Fruit fly (Drosophila melanogaster) whole organism, embryonic: ENCODE measurements around the gene CG5973.

ENCODE experiments used
- Aef1 ChIP-seq: fragments of 200-800 bp; sonication (Bioruptor generic); IDR thresholded peaks from 3 replicates; pipeline ENCODE4 v1.3.6; 2022; ENCODE audit warnings: missing biosample characterization, missing genetic modification characterization
- BEAF-32 ChIP-seq: fragments of 200-800 bp; sonication (Bioruptor generic); optimal IDR thresholded peaks from 3 replicates; lab custom pipeline; 2017; ENCODE audit warnings: missing biosample characterization, missing genetic modification characterization, mild to moderate bottlenecking, moderate library complexity, missing genetic modification reagents
- CG10431 ChIP-seq: fragments of 200-800 bp; sonication (Bioruptor generic); optimal IDR thresholded peaks from 3 replicates; lab custom pipeline; 2018; ENCODE audit warnings: missing biosample characterization, mild to moderate bottlenecking, missing genetic modification characterization
- CG10654 ChIP-seq: fragments of 200-800 bp; sonication (Bioruptor generic); optimal IDR thresholded peaks from 2 replicates; lab custom pipeline; 2016; ENCODE audit warnings: missing biosample characterization, missing genetic modification characterization
- CG12219 ChIP-seq: fragments of 200-800 bp; sonication (Bioruptor generic); optimal IDR thresholded peaks from 3 replicates; lab custom pipeline; 2018; ENCODE audit warnings: missing biosample characterization, mild to moderate bottlenecking, missing genetic modification characterization
- CG13296 ChIP-seq: fragments of 200-800 bp; sonication (Bioruptor generic); optimal IDR thresholded peaks from 3 replicates; lab custom pipeline; 2018; ENCODE audit warnings: missing biosample characterization, mild to moderate bottlenecking, missing genetic modification characterization
- CG15479 ChIP-seq: fragments of 200-800 bp; sonication (Bioruptor generic); optimal IDR thresholded peaks from 3 replicates; lab custom pipeline; 2019; ENCODE audit warnings: missing biosample characterization, mild to moderate bottlenecking, missing genetic modification characterization, moderate library complexity
- CG1647 ChIP-seq: fragments of 200-800 bp; sonication (Bioruptor generic); optimal IDR thresholded peaks from 3 replicates; lab custom pipeline; 2016; ENCODE audit warnings: missing biosample characterization, missing genetic modification characterization
- CG16779 ChIP-seq: fragments of 200-800 bp; sonication (Bioruptor generic); IDR thresholded peaks from 2 replicates; pipeline ENCODE4 v1.3.6; 2022; ENCODE audit warnings: missing biosample characterization, missing genetic modification characterization
- CG18011 ChIP-seq: fragments of 200-800 bp; sonication (Bioruptor generic); optimal IDR thresholded peaks from 2 replicates; lab custom pipeline; 2017; ENCODE audit warnings: missing biosample characterization, missing genetic modification characterization, mild to moderate bottlenecking, moderate library complexity, missing genotype
- CG18476 ChIP-seq: fragments of 200-800 bp; sonication (Bioruptor generic); optimal IDR thresholded peaks from 2 replicates; lab custom pipeline; 2016; ENCODE audit warnings: missing biosample characterization, mild to moderate bottlenecking, missing genetic modification characterization
- CG2712 ChIP-seq: fragments of 200-800 bp; optimal IDR thresholded peaks from 3 replicates; lab custom pipeline; 2019; ENCODE audit warnings: missing biosample characterization, mild to moderate bottlenecking, missing genetic modification characterization, moderate library complexity
- CG4360 ChIP-seq: fragments of 200-800 bp; sonication (Bioruptor generic); IDR thresholded peaks from 2 replicates; pipeline ENCODE4 v1.3.6; 2022; ENCODE audit warnings: missing biosample characterization, missing genetic modification characterization
- CG4854 ChIP-seq: fragments of 200-800 bp; sonication (Bioruptor generic); optimal IDR thresholded peaks from 2 replicates; lab custom pipeline; 2016; ENCODE audit warnings: missing biosample characterization, missing genetic modification characterization, inconsistent platforms
- CG6272 ChIP-seq: fragments of 200-800 bp; sonication (Bioruptor generic); IDR thresholded peaks from 2 replicates; pipeline ENCODE4 v1.3.6; 2022; ENCODE audit warnings: missing biosample characterization, missing genetic modification characterization
- CG7372 ChIP-seq: fragments of 200-800 bp; sonication (Bioruptor generic); IDR thresholded peaks from 2 replicates; pipeline ENCODE4 v1.3.6; 2022; ENCODE audit warnings: missing biosample characterization, missing genetic modification characterization
- CG9727 ChIP-seq: fragments of 200-800 bp; sonication (Bioruptor generic); optimal IDR thresholded peaks from 3 replicates; lab custom pipeline; 2017; ENCODE audit warnings: missing biosample characterization, mild to moderate bottlenecking, missing genetic modification characterization
- Dip3 ChIP-seq: fragments of 200-800 bp; sonication (Bioruptor generic); optimal IDR thresholded peaks from 3 replicates; lab custom pipeline; 2016; ENCODE audit warnings: missing biosample characterization, missing genetic modification characterization
- Drgx ChIP-seq: fragments of 200-800 bp; sonication (Bioruptor generic); IDR thresholded peaks from 2 replicates; pipeline ENCODE4 v1.3.6; 2022; ENCODE audit warnings: missing biosample characterization, missing genetic modification characterization
- Ets65A ChIP-seq: fragments of 200-800 bp; sonication (Bioruptor generic); peaks from one replicate; lab custom pipeline; 2016; ENCODE audit warnings: missing biosample characterization, missing genetic modification characterization
- Hr78 ChIP-seq, 2 experiments: fragments of 200-800 bp in 1 of 2; fragments of >200 bp in 1 of 2; sonication (Bioruptor generic) in 1 of 2; optimal IDR thresholded peaks; 2 replicates each; lab custom pipeline; 2017 to 2019; ENCODE audit warnings: missing biosample characterization in 2 of 2, missing genetic modification characterization in 2 of 2, mild to moderate bottlenecking in 1 of 2, moderate library complexity in 1 of 2
- MBD-R2 ChIP-seq: fragments of 200-800 bp; sonication (Bioruptor generic); IDR thresholded peaks from 2 replicates; pipeline ENCODE4 v1.3.6; 2022; ENCODE audit warnings: missing biosample characterization, missing genetic modification characterization
- Mad ChIP-seq: fragments of 200-800 bp; sonication (Bioruptor generic); optimal IDR thresholded peaks from 2 replicates; lab custom pipeline; 2016; ENCODE audit warnings: missing biosample characterization, missing genetic modification characterization
- Med ChIP-seq: fragments of 200-800 bp; sonication (Bioruptor generic); peaks from one replicate; lab custom pipeline; 2016; ENCODE audit warnings: missing biosample characterization, missing genetic modification characterization, mild to moderate bottlenecking, inconsistent platforms, moderate library complexity
- Mrtf ChIP-seq: fragments of 200-800 bp; sonication (Bioruptor generic); IDR thresholded peaks from 3 replicates; pipeline ENCODE4 v1.3.6; 2022; ENCODE audit warnings: missing biosample characterization, missing genetic modification characterization
- Nf-YB ChIP-seq: fragments of 200-800 bp; sonication (Bioruptor generic); optimal IDR thresholded peaks from 3 replicates; lab custom pipeline; 2019; ENCODE audit warnings: missing biosample characterization, mild to moderate bottlenecking, missing genetic modification characterization, moderate library complexity
- Sox102F ChIP-seq: fragments of 200-800 bp; sonication (Bioruptor generic); optimal IDR thresholded peaks from 2 replicates; lab custom pipeline; 2018; ENCODE audit warnings: missing biosample characterization, mild to moderate bottlenecking, missing genetic modification characterization, moderate library complexity
- Trl ChIP-seq, 3 experiments: fragments of >200 bp in 2 of 3; fragments of 200-800 bp in 1 of 3; sonication (Bioruptor generic) in 1 of 3; optimal IDR thresholded peaks; 2 replicates in 1 of 3; 3 replicates in 2 of 3; lab custom pipeline; 2016 to 2017; ENCODE audit warnings: missing biosample characterization in 1 of 3, missing genetic modification characterization in 1 of 3
- Xrp1 ChIP-seq: fragments of 200-800 bp; sonication (Bioruptor generic); IDR thresholded peaks from 2 replicates; pipeline ENCODE4 v1.3.6; 2022; ENCODE audit warnings: missing biosample characterization, missing genetic modification characterization
- amos ChIP-seq: fragments of 200-800 bp; sonication (Bioruptor generic); IDR thresholded peaks from 2 replicates; pipeline ENCODE4 v1.3.6; 2022; ENCODE audit warnings: missing biosample characterization, missing genetic modification characterization; ENCODE audit not compliant: partially characterized antibody
- aop ChIP-seq: fragments of 200-800 bp; sonication (Bioruptor generic); IDR thresholded peaks from 2 replicates; pipeline ENCODE4 v1.3.6; 2022; ENCODE audit warnings: missing biosample characterization, missing genetic modification characterization
- bigmax ChIP-seq: fragments of 200-800 bp; sonication (Bioruptor generic); optimal IDR thresholded peaks from 2 replicates; lab custom pipeline; 2018; ENCODE audit warnings: missing biosample characterization, mild to moderate bottlenecking, missing genetic modification characterization
- chinmo ChIP-seq: fragments of 200-800 bp; sonication (Bioruptor generic); IDR thresholded peaks from 4 replicates; pipeline ENCODE4 v1.3.6; 2022; ENCODE audit warnings: missing biosample characterization, missing genetic modification characterization; ENCODE audit not compliant: partially characterized antibody
- croc ChIP-seq: fragments of 200-800 bp; sonication (Bioruptor generic); conservative IDR thresholded peaks from 3 replicates; pipeline ENCODE4 v1.3.6; 2022; ENCODE audit warnings: missing biosample characterization, missing genetic modification characterization
- dmrt99B ChIP-seq: fragments of 200-800 bp; sonication (Bioruptor generic); optimal IDR thresholded peaks from 2 replicates; lab custom pipeline; 2018; ENCODE audit warnings: missing biosample characterization, mild to moderate bottlenecking, missing genetic modification characterization, moderate library complexity
- emc ChIP-seq: fragments of 200-800 bp; sonication (Bioruptor generic); optimal IDR thresholded peaks from 2 replicates; lab custom pipeline; 2016; ENCODE audit warnings: missing biosample characterization, missing genetic modification characterization
- eve ChIP-seq, 2 experiments: fragments of >200 bp; optimal IDR thresholded peaks; 2 replicates each; lab custom pipeline; 2017; ENCODE audit warnings: missing biosample characterization in 2 of 2, missing genetic modification characterization in 2 of 2
- grau ChIP-seq: fragments of 200-800 bp; optimal IDR thresholded peaks from 3 replicates; lab custom pipeline; 2019; ENCODE audit warnings: missing biosample characterization, mild to moderate bottlenecking, missing genetic modification characterization, moderate library complexity
- gro ChIP-seq: fragments of 200-800 bp; sonication (Bioruptor generic); optimal IDR thresholded peaks from 2 replicates; lab custom pipeline; 2016; ENCODE audit warnings: missing biosample characterization, missing genetic modification characterization
- gsb-n ChIP-seq: fragments of 200-800 bp; sonication (Bioruptor generic); optimal IDR thresholded peaks from 3 replicates; lab custom pipeline; 2018; ENCODE audit warnings: missing biosample characterization, mild to moderate bottlenecking, missing genetic modification characterization
- mam ChIP-seq: fragments of 200-800 bp; sonication (Bioruptor generic); optimal IDR thresholded peaks from 3 replicates; lab custom pipeline; 2016; ENCODE audit warnings: missing biosample characterization, missing genetic modification characterization
- nerfin-1 ChIP-seq: fragments of 200-800 bp; sonication (Bioruptor generic); optimal IDR thresholded peaks from 3 replicates; lab custom pipeline; 2019; ENCODE audit warnings: missing biosample characterization, mild to moderate bottlenecking, missing genetic modification characterization, moderate library complexity
- onecut ChIP-seq: fragments of 200-800 bp; sonication (Bioruptor generic); IDR thresholded peaks from 2 replicates; pipeline ENCODE4 v1.3.6; 2022; ENCODE audit warnings: missing biosample characterization, missing genetic modification characterization
- pnt ChIP-seq: fragments of 200-800 bp; sonication (Bioruptor generic); optimal IDR thresholded peaks from 3 replicates; lab custom pipeline; 2016; ENCODE audit warnings: missing biosample characterization, missing genetic modification characterization
- sr ChIP-seq: fragments of 200-800 bp; sonication (Bioruptor generic); IDR thresholded peaks from 3 replicates; pipeline ENCODE4 v1.3.6; 2022; ENCODE audit warnings: missing biosample characterization, missing genetic modification characterization
- vnd ChIP-seq: fragments of 200-800 bp; sonication (Bioruptor generic); IDR thresholded peaks from 3 replicates; pipeline ENCODE4 v1.3.6; 2022; ENCODE audit warnings: missing biosample characterization, missing genetic modification characterization; ENCODE audit not compliant: partially characterized antibody
- yki ChIP-seq: fragments of >200 bp; optimal IDR thresholded peaks from 3 replicates; lab custom pipeline; 2018

Gene CG5973

dm6 chr2L:7424282-7424905 is 12.9 kb upstream of the CG5973 start (continued):
- no peak for TF ChIP-seq CG12219 (GFP tag; lab: Kevin White, UChicago)
- TF ChIP-seq pnt (GFP tag; lab: Kevin White, UChicago): no peak
- peak in 1 of 2 experiments; percentile 19 for TF ChIP-seq eve (GFP tag; optimal IDR thresholded peaks at IDR 0.05; lab: Kevin White, UChicago)
- no peak for TF ChIP-seq CG6272 (GFP tag; lab: Robert Waterston, UW)
- TF ChIP-seq Med (GFP tag; lab: Kevin White, UChicago): peak; percentile 74
- no peak for TF ChIP-seq gsb-n (tag; lab: Kevin White, UChicago)
- no peak for TF ChIP-seq CG18476 (GFP tag; lab: Kevin White, UChicago)
- TF ChIP-seq CG13296 (GFP tag; lab: Kevin White, UChicago): no peak
- 0 out of 4 replicates have a peak, but pooled peaks have one; percentile 29 for TF ChIP-seq chinmo (GFP tag; lab: Robert Waterston, UW)
- TF ChIP-seq Hr78 (GFP tag; optimal IDR thresholded peaks at IDR 0.05; lab: Kevin White, UChicago): no peak
- no peak for TF ChIP-seq Aef1 (GFP tag; lab: Robert Waterston, UW)
- peak; percentile 52 for TF ChIP-seq Ets65A (GFP tag; lab: Kevin White, UChicago)
- TF ChIP-seq bigmax (GFP tag; lab: Kevin White, UChicago): peak; percentile 93
- TF ChIP-seq mam (GFP tag; lab: Kevin White, UChicago): no peak

- TF ChIP-seq dmrt99B (tag; lab: Kevin White, UChicago): no peak
- TF ChIP-seq sr: no peak
- TF ChIP-seq vnd: no peak
- TF ChIP-seq Nf-YB (GFP tag; lab: Kevin White, UChicago): no peak
- no peak for TF ChIP-seq CG10431
- peak; percentile 80 for TF ChIP-seq CG16779 (GFP tag; lab: Robert Waterston, UW)
- peak; percentile 62; the same call in 1 of the 2 replicates for TF ChIP-seq MBD-R2
- no peak for TF ChIP-seq CG10654 (GFP tag; lab: Kevin White, UChicago)
- peak; percentile 15 for TF ChIP-seq CG1647
- TF ChIP-seq Drgx (GFP tag; lab: Robert Waterston, UW): peak; percentile 87
- TF ChIP-seq amos (GFP tag; lab: Robert Waterston, UW): no peak
- TF ChIP-seq aop: no peak
- TF ChIP-seq CG7372 (GFP tag; lab: Robert Waterston, UW): 0 out of 2 replicates have a peak, but pooled peaks have one; percentile 42
- TF ChIP-seq yki (lab: Kevin White, UChicago): no peak
- TF ChIP-seq Mad (GFP tag; lab: Kevin White, UChicago): no peak
- peak; percentile 22; the same call in 1 of the 2 replicates for TF ChIP-seq Xrp1 (GFP tag; lab: Robert Waterston, UW)
- no peak for TF ChIP-seq Mrtf (GFP tag; lab: Robert Waterston, UW)
- TF ChIP-seq emc (GFP tag; lab: Kevin White, UChicago): peak; percentile 57
- peak; percentile 66 for TF ChIP-seq CG18011 (GFP tag; lab: Kevin White, UChicago)
- peak; percentile 6; the same call in 1 of the 2 replicates for TF ChIP-seq onecut (GFP tag; lab: Robert Waterston, UW)
- peak; percentile 32 for TF ChIP-seq Sox102F (GFP tag; lab: Kevin White, UChicago)
- peak; percentile 52 to 85 for TF ChIP-seq Trl (optimal IDR thresholded peaks at IDR 0.05; lab: Kevin White, UChicago)
- peak; percentile 42 for TF ChIP-seq Trl (GFP tag; optimal IDR thresholded peaks at IDR 0.05; lab: Kevin White, UChicago)
- no peak; the same call in 1 of the 2 replicates for TF ChIP-seq CG4360 (GFP tag; lab: Robert Waterston, UW)
- no peak for TF ChIP-seq CG4854 (GFP tag; lab: Kevin White, UChicago)
- TF ChIP-seq nerfin-1 (tag; lab: Kevin White, UChicago): no peak
- no peak for TF ChIP-seq croc
- TF ChIP-seq gro (GFP tag; lab: Kevin White, UChicago): peak; percentile 88
- TF ChIP-seq CG15479 (GFP tag; lab: Kevin White, UChicago): no peak
- TF ChIP-seq CG9727 (GFP tag; lab: Kevin White, UChicago): peak; percentile 73
- TF ChIP-seq CG2712: peak; percentile 30
- no peak for TF ChIP-seq BEAF-32 (GFP tag; lab: Kevin White, UChicago)
- TF ChIP-seq grau (tag; lab: Kevin White, UChicago): peak; percentile 64
- peak; percentile 73 for TF ChIP-seq Dip3
These were observed 12.2 kb upstream of the CG5973 start for dm6 chr2L:7424907-7425689.
